Fruit fly (Drosophila melanogaster) whole organism, pupa: Measurements from ENCODE around the gene CG13599.
A peak's percentile ranks its signal among the peaks of the same experiment; 100 is the strongest.

Experiments
- CG12605 ChIP-seq: fragments of 200-800 bp; sonication (Bioruptor generic); IDR thresholded peaks from 2 replicates; pipeline ENCODE4 v1.3.6; 2022; ENCODE audit warnings: missing biosample characterization, missing genetic modification characterization
- CG13204 ChIP-seq: fragments of 200-800 bp; sonication (Bioruptor generic); optimal IDR thresholded peaks from 2 replicates; lab custom pipeline; 2018; ENCODE audit warnings: missing biosample characterization, mild to moderate bottlenecking, missing genetic modification characterization, moderate library complexity
- CG17806 ChIP-seq: fragments of 200-800 bp; sonication (Bioruptor generic); optimal IDR thresholded peaks from 2 replicates; lab custom pipeline; 2018; ENCODE audit warnings: missing biosample characterization, mild to moderate bottlenecking, missing genetic modification characterization, moderate library complexity
- CG32121 ChIP-seq: fragments of 200-800 bp; sonication (Bioruptor generic); IDR thresholded peaks from 2 replicates; pipeline ENCODE4 v1.3.6; 2022; ENCODE audit warnings: missing biosample characterization, missing genetic modification characterization
- CG34367 ChIP-seq: fragments of 200-800 bp; sonication (Bioruptor generic); optimal IDR thresholded peaks from 2 replicates; lab custom pipeline; 2018; ENCODE audit warnings: missing biosample characterization, mild to moderate bottlenecking, missing genetic modification characterization
- CG8301 ChIP-seq: fragments of 200-800 bp; sonication (Bioruptor generic); optimal IDR thresholded peaks from 2 replicates; lab custom pipeline; 2018; ENCODE audit warnings: missing biosample characterization, mild to moderate bottlenecking, missing genetic modification characterization
- CG9948 ChIP-seq: fragments of 200-800 bp; sonication (Bioruptor generic); optimal IDR thresholded peaks from 2 replicates; lab custom pipeline; 2018; ENCODE audit warnings: missing biosample characterization, mild to moderate bottlenecking, missing genetic modification characterization, moderate library complexity
- D1 ChIP-seq: fragments of 200-800 bp; sonication (Bioruptor generic); optimal IDR thresholded peaks from 2 replicates; lab custom pipeline; 2018; ENCODE audit warnings: missing biosample characterization, mild to moderate bottlenecking, missing genetic modification characterization, moderate library complexity
- EcR ChIP-seq: fragments of 200-800 bp; sonication (Bioruptor generic); optimal IDR thresholded peaks from 3 replicates; lab custom pipeline; 2019; ENCODE audit warnings: missing biosample characterization, missing genetic modification characterization, mild to moderate bottlenecking, moderate library complexity, missing genetic modification reagents
- Ets98B ChIP-seq: fragments of 200-800 bp; sonication (Bioruptor generic); IDR thresholded peaks from 2 replicates; pipeline ENCODE4 v1.3.6; 2022; ENCODE audit warnings: missing biosample characterization, missing genetic modification characterization
- Pif1A ChIP-seq: fragments of 200-800 bp; sonication (Bioruptor generic); optimal IDR thresholded peaks from 3 replicates; lab custom pipeline; 2016; ENCODE audit warnings: missing biosample characterization, missing genetic modification characterization
- fd96Ca ChIP-seq: fragments of 200-800 bp; sonication (Bioruptor generic); IDR thresholded peaks from 3 replicates; pipeline ENCODE4 v1.3.6; 2022; ENCODE audit warnings: missing biosample characterization, missing genetic modification characterization
- rn ChIP-seq: fragments of 200-800 bp; sonication (Bioruptor generic); IDR thresholded peaks from 2 replicates; pipeline ENCODE4 v1.3.6; 2022; ENCODE audit warnings: missing biosample characterization, missing genetic modification characterization

DNA sequence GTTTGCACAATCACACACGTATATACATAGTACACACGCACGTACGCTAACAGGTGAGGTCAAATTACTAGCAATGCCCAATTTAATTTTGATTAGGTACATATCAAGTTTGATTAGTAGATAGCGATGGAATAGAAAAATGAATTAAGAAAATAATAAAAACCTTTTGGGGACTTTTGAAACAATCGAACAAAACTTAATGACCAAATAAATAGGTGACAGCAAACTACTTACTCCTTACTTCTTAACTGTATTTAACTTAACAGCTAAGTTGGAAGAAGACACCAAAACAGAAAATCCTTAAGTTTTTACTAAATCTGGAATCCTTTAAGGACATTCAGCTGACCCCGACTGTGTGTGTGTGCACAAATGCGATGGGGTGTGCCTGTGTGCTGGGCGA is 29.4 kb upstream of the CG13599 start:
- TF ChIP-seq CG17806, result peak; percentile 21
- TF ChIP-seq CG13204 (GFP tag; lab: Kevin White, UChicago), result no peak
- no peak for TF ChIP-seq rn
- no peak for TF ChIP-seq Pif1A (GFP tag; lab: Kevin White, UChicago)
- no peak for TF ChIP-seq CG12605 (GFP tag; lab: Robert Waterston, UW)
- TF ChIP-seq CG34367 (tag; lab: Kevin White, UChicago), result peak; percentile 23
- TF ChIP-seq EcR (GFP tag; lab: Kevin White, UChicago), result no peak
- TF ChIP-seq D1 (tag; lab: Kevin White, UChicago), result no peak
- TF ChIP-seq CG9948 (tag; lab: Kevin White, UChicago), result peak; percentile 47
- TF ChIP-seq CG32121, result no peak
- no peak for TF ChIP-seq CG8301 (tag; lab: Kevin White, UChicago)
- TF ChIP-seq fd96Ca (GFP tag; lab: Robert Waterston, UW), result no peak
- no peak for TF ChIP-seq Ets98B (GFP tag; lab: Robert Waterston, UW)
